Worm (Caenorhabditis elegans) whole organism, young adult: ENCODE data around the gene F26G5.1.
A peak's percentile ranks its signal among the peaks of the same experiment; 100 is the strongest.

Source experiments
- K12H6.12 ChIP-seq: fragments of 200-800 bp; sonication (Bioruptor generic); optimal IDR thresholded peaks from 2 replicates; lab custom pipeline; 2018; ENCODE audit warnings: mild to moderate bottlenecking, missing genetic modification characterization, missing compliant biosample characterization
- T07F8.4 ChIP-seq: sonication (generic microtip); optimal IDR thresholded peaks from 2 replicates; lab custom pipeline; 2016; ENCODE audit warnings: mild to moderate bottlenecking, missing genetic modification characterization, moderate library complexity, missing compliant biosample characterization
- Y56A3A.18 ChIP-seq: fragments of 200-800 bp; sonication (Bioruptor generic); IDR thresholded peaks from 2 replicates; pipeline ENCODE4 v1.3.6; 2022; ENCODE audit warnings: missing genetic modification reagents, missing genetic modification characterization, missing compliant biosample characterization
- akir-1 ChIP-seq: fragments of 200-800 bp; sonication (Bioruptor generic); optimal IDR thresholded peaks from 2 replicates; lab custom pipeline; 2018; ENCODE audit warnings: mild to moderate bottlenecking, missing genetic modification characterization, moderate library complexity, missing compliant biosample characterization
- aptf-2 ChIP-seq: fragments of 200-800 bp; sonication (Bioruptor generic); conservative IDR thresholded peaks from 2 replicates; pipeline ENCODE4 v1.3.6; 2022; ENCODE audit warnings: missing genetic modification reagents, missing genetic modification characterization, missing compliant biosample characterization
- attf-6 ChIP-seq: fragments of 200-800 bp; sonication (Bioruptor generic); IDR thresholded peaks from 2 replicates; pipeline ENCODE4 v1.3.6; 2022; ENCODE audit warnings: missing genetic modification reagents, missing genetic modification characterization, missing compliant biosample characterization
- cebp-1 ChIP-seq, 2 experiments: fragments of 200-800 bp in 1 of 2; sonication (Bioruptor generic) in 1 of 2; sonication (generic microtip) in 1 of 2; IDR thresholded peaks in 1 of 2; optimal IDR thresholded peaks in 1 of 2; 2 replicates each; pipeline versions ENCODE4 v1.3.6 to Lab custom; 2017 to 2022; ENCODE audit warnings: missing compliant biosample characterization in 2 of 2, missing genetic modification characterization in 2 of 2, mild to moderate bottlenecking in 1 of 2, missing genetic modification reagents in 1 of 2, moderate library complexity in 1 of 2
- cebp-2 ChIP-seq: fragments of 200-800 bp; sonication (Bioruptor generic); IDR thresholded peaks from 2 replicates; pipeline ENCODE4 v1.3.6; 2022; ENCODE audit warnings: missing genetic modification characterization, missing compliant biosample characterization
- ceh-100 ChIP-seq: fragments of 200-800 bp; sonication (Bioruptor generic); IDR thresholded peaks from 2 replicates; pipeline ENCODE4 v1.3.6; 2022; ENCODE audit warnings: missing genetic modification reagents, missing genetic modification characterization, missing compliant biosample characterization
- dox-1 ChIP-seq: fragments of 200-800 bp; sonication (Bioruptor generic); IDR thresholded peaks from 2 replicates; pipeline ENCODE4 v1.3.6; 2022; ENCODE audit warnings: missing genetic modification reagents, missing genetic modification characterization, missing compliant biosample characterization
- egl-44 ChIP-seq: fragments of 200-800 bp; sonication (Bioruptor generic); IDR thresholded peaks from 2 replicates; pipeline ENCODE4 v1.3.6; 2022; ENCODE audit warnings: missing genetic modification reagents, missing genetic modification characterization, missing compliant biosample characterization
- ekl-4 ChIP-seq: fragments of 200-800 bp; sonication (Bioruptor generic); IDR thresholded peaks from 2 replicates; pipeline ENCODE4 v1.3.6; 2022; ENCODE audit warnings: missing genetic modification reagents, missing genetic modification characterization, missing compliant biosample characterization
- let-607 ChIP-seq, 2 experiments: fragments of 200-800 bp in 1 of 2; sonication (Bioruptor generic) in 1 of 2; sonication (generic microtip) in 1 of 2; optimal IDR thresholded peaks; 2 replicates each; lab custom pipeline; 2016 to 2018; ENCODE audit warnings: mild to moderate bottlenecking in 2 of 2, missing compliant biosample characterization in 2 of 2, missing genetic modification characterization in 2 of 2, moderate library complexity in 2 of 2, missing genotype in 1 of 2
- lin-26 ChIP-seq: fragments of 200-800 bp; sonication (Bioruptor generic); IDR thresholded peaks from 2 replicates; pipeline ENCODE4 v1.3.6; 2022; ENCODE audit warnings: missing genetic modification reagents, missing genetic modification characterization, missing compliant biosample characterization
- lin-40 ChIP-seq: sonication (generic microtip); optimal IDR thresholded peaks from 2 replicates; lab custom pipeline; 2016; ENCODE audit warnings: missing genetic modification characterization, mild to moderate bottlenecking, missing compliant biosample characterization, missing genotype, missing genetic modification reagents
- mel-28 ChIP-seq: sonication (generic microtip); optimal IDR thresholded peaks from 2 replicates; lab custom pipeline; 2016; ENCODE audit warnings: borderline replicate concordance, mild to moderate bottlenecking, missing genetic modification characterization, missing compliant biosample characterization
- mxl-1 ChIP-seq: sonication (generic microtip); optimal IDR thresholded peaks from 2 replicates; lab custom pipeline; 2016; ENCODE audit warnings: missing genetic modification characterization, missing compliant biosample characterization
- nhr-179 ChIP-seq: sonication (generic microtip); optimal IDR thresholded peaks from 2 replicates; lab custom pipeline; 2016; ENCODE audit warnings: mild to moderate bottlenecking, missing genetic modification characterization, missing compliant biosample characterization
- nhr-80 ChIP-seq: sonication (generic microtip); optimal IDR thresholded peaks from 2 replicates; lab custom pipeline; 2016; ENCODE audit warnings: missing genetic modification characterization, missing compliant biosample characterization
- nhr-90 ChIP-seq: sonication (generic microtip); optimal IDR thresholded peaks from 2 replicates; lab custom pipeline; 2016; ENCODE audit warnings: missing genotype, mild to moderate bottlenecking, missing genetic modification characterization, missing compliant biosample characterization
- sea-2 ChIP-seq: fragments of 200-800 bp; sonication (Bioruptor generic); IDR thresholded peaks from 2 replicates; pipeline ENCODE4 v1.3.6; 2022; ENCODE audit warnings: missing genetic modification characterization, missing compliant biosample characterization
- snpc-4 ChIP-seq, 5 experiments: fragments of 150-350 bp in 1 of 5; sonication (generic microtip) in 4 of 5; optimal IDR thresholded peaks; 2 replicates each; lab custom pipeline; 2014 to 2018; ENCODE audit warnings: missing genetic modification characterization in 5 of 5, missing biosample characterization in 3 of 5, antibody characterized with exemption in 2 of 5, mild to moderate bottlenecking in 2 of 5, missing compliant biosample characterization in 2 of 5, missing genotype in 2 of 5, moderate library complexity in 2 of 5, missing genetic modification reagents in 1 of 5
- somi-1 ChIP-seq: fragments of 200-800 bp; sonication (Bioruptor generic); optimal IDR thresholded peaks from 2 replicates; lab custom pipeline; 2018; ENCODE audit warnings: mild to moderate bottlenecking, missing genetic modification characterization, missing compliant biosample characterization
- unc-62 ChIP-seq: fragments of 150-350 bp; optimal IDR thresholded peaks from 2 replicates; lab custom pipeline; 2014; ENCODE audit warnings: missing biosample characterization, missing genetic modification reagents, missing genetic modification characterization
- ztf-28 ChIP-seq: fragments of 200-800 bp; sonication (Bioruptor generic); IDR thresholded peaks from 2 replicates; pipeline ENCODE4 v1.3.6; 2022; ENCODE audit warnings: missing genetic modification reagents, missing genetic modification characterization, missing compliant biosample characterization

The F26G5.1 gene

DNA sequence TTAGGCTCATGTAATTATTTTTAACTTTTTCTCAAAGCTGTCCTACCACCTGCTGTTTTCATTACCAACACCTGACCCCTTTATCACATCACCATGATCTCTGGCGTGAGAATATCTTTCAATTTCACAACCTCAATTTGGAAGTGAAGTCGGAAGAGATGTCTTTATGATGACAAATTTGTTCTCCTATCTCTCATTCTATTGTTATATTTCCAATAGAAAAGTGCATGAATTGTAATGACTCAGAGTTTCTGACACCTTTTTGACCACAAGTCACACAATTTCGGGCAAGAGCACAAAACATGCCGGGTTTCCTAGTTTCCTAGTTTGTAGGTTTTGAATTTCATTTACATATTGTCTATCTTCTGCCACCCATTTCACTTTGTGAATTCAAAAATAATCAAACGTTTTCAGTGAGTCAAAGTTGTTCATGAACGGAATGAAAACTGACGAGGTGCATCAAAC is 43.6 kb downstream of the F26G5.1 start, which contains the start of gene srr-4 (continued):
- TF ChIP-seq aptf-2 (GFP tag; lab: Robert Waterston, UW) (no peak), egl-44 (GFP tag; lab: Robert Waterston, UW) (no peak), nhr-90 (tag; lab: Kevin White, UChicago) (no peak), cebp-2 (GFP tag; lab: Robert Waterston, UW) (no peak)
- TF ChIP-seq, all 124 proteins: peak for 0

DNA sequence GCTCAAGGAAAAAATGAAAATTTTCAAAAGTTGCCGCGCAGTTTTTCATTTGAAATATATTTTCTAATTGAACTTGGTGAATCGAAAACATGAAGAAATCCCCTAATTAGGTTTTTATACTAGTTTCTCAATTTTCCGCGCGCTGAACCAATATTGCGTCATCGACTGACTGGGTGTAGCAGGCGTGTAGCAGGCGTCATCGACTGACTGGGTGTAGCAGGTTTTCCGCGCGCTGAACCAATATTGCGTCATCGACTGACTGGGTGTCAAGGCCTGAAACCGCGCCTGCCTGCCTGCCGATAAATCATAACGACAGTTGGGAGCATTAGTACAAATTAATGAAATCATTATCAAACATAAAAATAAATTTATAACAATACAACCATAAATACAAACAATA is 48.1 kb downstream of the F26G5.1 start:
- TF ChIP-seq ekl-4, result no peak
- TF ChIP-seq ztf-28 (GFP tag; lab: Robert Waterston, UW), result no peak
- no peak for TF ChIP-seq ceh-100 (GFP tag; lab: Robert Waterston, UW)
- TF ChIP-seq cebp-1 (GFP tag; IDR thresholded peaks at IDR 0.05; lab: Robert Waterston, UW), result no peak
- peak; percentile 14 for TF ChIP-seq cebp-1 (tag; optimal IDR thresholded peaks at IDR 0.05; lab: Kevin White, UChicago)
- no peak for TF ChIP-seq snpc-4 (GFP tag; optimal IDR thresholded peaks at IDR 0.05; lab: Kevin White, UChicago)
- TF ChIP-seq snpc-4 (tag; optimal IDR thresholded peaks at IDR 0.05; lab: Kevin White, UChicago), result no peak
- TF ChIP-seq, all 124 proteins: peak for 1

DNA sequence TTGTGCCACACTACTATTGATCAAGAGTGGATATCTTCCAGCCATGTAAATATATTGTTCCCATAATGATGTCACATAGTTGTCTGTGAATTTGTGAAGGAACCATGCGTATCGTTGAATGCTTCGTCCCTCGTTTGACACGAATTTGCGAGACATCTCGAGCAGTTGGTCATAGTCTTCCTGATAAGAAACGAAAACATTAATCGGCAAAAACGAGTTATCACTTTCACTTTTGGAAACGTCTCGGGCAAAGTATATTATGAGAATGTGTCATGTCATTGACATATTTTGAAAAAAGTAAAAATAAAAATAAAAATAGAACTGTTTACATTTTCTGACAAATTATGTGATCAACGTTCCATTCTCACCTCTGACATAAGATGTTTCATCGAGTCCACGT is 51.2 kb downstream of the F26G5.1 start:
- TF ChIP-seq lin-26 (GFP tag; lab: Robert Waterston, UW), result no peak
- no peak for TF ChIP-seq somi-1 (GFP tag; lab: Kevin White, UChicago)
- no peak for TF ChIP-seq K12H6.12 (tag; lab: Kevin White, UChicago)
- TF ChIP-seq akir-1 (GFP tag; lab: Kevin White, UChicago), result no peak
- TF ChIP-seq attf-6, result no peak
- no peak for TF ChIP-seq lin-40
- peak; percentile 73 for TF ChIP-seq nhr-80 (tag; lab: Kevin White, UChicago)
- no peak for TF ChIP-seq let-607 (tag; optimal IDR thresholded peaks at IDR 0.05; lab: Kevin White, UChicago)
- TF ChIP-seq mel-28 (tag; lab: Kevin White, UChicago), result no peak
- TF ChIP-seq dox-1 (GFP tag; lab: Robert Waterston, UW), result peak; percentile 46; the same call in 1 of the 2 replicates
- no peak for TF ChIP-seq mxl-1 (tag; lab: Kevin White, UChicago)
- TF ChIP-seq unc-62 (GFP tag; lab: Kevin White, UChicago), result peak; percentile 32
- no peak for TF ChIP-seq sea-2
- no peak for TF ChIP-seq nhr-179 (tag; lab: Kevin White, UChicago)
- TF ChIP-seq Y56A3A.18 (GFP tag; lab: Robert Waterston, UW), result no peak
- no peak for TF ChIP-seq T07F8.4 (tag; lab: Kevin White, UChicago)
- TF ChIP-seq, all 124 proteins: peak for 3
